Fruit fly (Drosophila melanogaster): Measurements from ENCODE around the gene CG3277.

CG3277 gene

DNA sequence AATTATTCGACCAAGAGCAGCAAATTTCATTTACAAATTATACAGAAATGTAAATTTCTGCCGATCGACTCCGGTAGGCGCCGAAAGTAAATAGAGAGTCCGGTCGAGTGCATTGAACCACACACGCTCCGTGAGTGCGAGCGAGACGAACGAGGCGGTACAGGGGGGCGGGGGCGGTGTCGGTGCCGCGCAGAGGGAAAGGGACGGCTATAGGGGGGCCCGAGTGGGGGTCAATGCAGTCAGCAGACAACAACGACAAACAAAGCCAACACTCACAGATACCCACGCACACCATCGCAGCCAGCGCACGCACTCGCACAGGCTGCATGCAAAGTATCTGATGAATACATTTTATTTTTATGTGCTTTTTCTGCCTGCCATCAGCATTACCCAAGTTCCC is 35.5 kb downstream of the CG3277 start:
- no peak for TF ChIP-seq sv (GFP tag; optimal IDR thresholded peaks at IDR 0.05)
- TF ChIP-seq Myc (optimal IDR thresholded peaks at IDR 0.05): no peak
- TF ChIP-seq Vsx2 (GFP tag; optimal IDR thresholded peaks at IDR 0.05; ENCODE audit: partially characterized antibody): no peak
- TF ChIP-seq CG9705 (GFP tag; optimal IDR thresholded peaks at IDR 0.05): no peak
- TF ChIP-seq Sp1 (GFP tag; optimal IDR thresholded peaks at IDR 0.05): peak; percentile 9
- TF ChIP-seq dl (GFP tag; optimal IDR thresholded peaks at IDR 0.05; ENCODE audit: insufficient read depth in 1 of 2, partially characterized antibody in 2 of 2): no peak
- peak; percentile 3 for TF ChIP-seq HLH106 (tag; optimal IDR thresholded peaks at IDR 0.05)
- TF ChIP-seq CrebA (GFP tag; optimal IDR thresholded peaks at IDR 0.05; ENCODE audit: borderline replicate concordance): no peak
- no peak for TF ChIP-seq sage (GFP tag; optimal IDR thresholded peaks at IDR 0.05)
- TF ChIP-seq foxo (GFP tag; optimal IDR thresholded peaks at IDR 0.05): no peak
- no peak for TF ChIP-seq dsf (GFP tag; optimal IDR thresholded peaks at IDR 0.05; ENCODE audit: borderline replicate concordance)
- peak; percentile 4 for TF ChIP-seq psq (GFP tag; optimal IDR thresholded peaks at IDR 0.05)
- no peak for TF ChIP-seq woc (GFP tag; optimal IDR thresholded peaks at IDR 0.05)
- no peak for TF ChIP-seq tai (GFP tag; optimal IDR thresholded peaks at IDR 0.05)
- TF ChIP-seq ey (GFP tag; optimal IDR thresholded peaks at IDR 0.05): no peak
- peak; percentile 3 for TF ChIP-seq rgr (GFP tag; optimal IDR thresholded peaks at IDR 0.05)
- TF ChIP-seq Dfd (GFP tag; optimal IDR thresholded peaks at IDR 0.05): peak; percentile 53
- no peak for TF ChIP-seq Rel (GFP tag; optimal IDR thresholded peaks at IDR 0.05)
- peak; percentile 83 for TF ChIP-seq Rel (tag; optimal IDR thresholded peaks at IDR 0.05)

dm6 chr2L:3341231-3341935 is 37.5 kb downstream of the CG3277 start:
- TF ChIP-seq lola (GFP tag; optimal IDR thresholded peaks at IDR 0.05) (no peak), rgr (GFP tag; optimal IDR thresholded peaks at IDR 0.05) (peak; percentile 60), sv (GFP tag; optimal IDR thresholded peaks at IDR 0.05) (no peak), Hnf4 (GFP tag; optimal IDR thresholded peaks at IDR 0.05) (peak; percentile 77), CG32264 (GFP tag; optimal IDR thresholded peaks at IDR 0.05) (no peak), CG9705 (GFP tag; optimal IDR thresholded peaks at IDR 0.05) (no peak), Hr78 (GFP tag; optimal IDR thresholded peaks at IDR 0.05) (no peak), fru (GFP tag; optimal IDR thresholded peaks at IDR 0.05) (peak; percentile 73), N (GFP tag; optimal IDR thresholded peaks at IDR 0.05) (peak; percentile 25), sage (GFP tag; optimal IDR thresholded peaks at IDR 0.05) (peak; percentile 52), Dif (GFP tag; optimal IDR thresholded peaks at IDR 0.05; ENCODE audit: partially characterized antibody) (no peak), jim (GFP tag; optimal IDR thresholded peaks at IDR 0.05) (no peak), woc (GFP tag; optimal IDR thresholded peaks at IDR 0.05) (peak; percentile 16), usp (GFP tag; optimal IDR thresholded peaks at IDR 0.05) (no peak), Sp1 (GFP tag; optimal IDR thresholded peaks at IDR 0.05) (peak; percentile 90), Abd-B (GFP tag; optimal IDR thresholded peaks at IDR 0.05) (no peak), brk (GFP tag; optimal IDR thresholded peaks at IDR 0.05) (peak; percentile 9), ey (GFP tag; optimal IDR thresholded peaks at IDR 0.05) (peak; percentile 3), CrebA (GFP tag; optimal IDR thresholded peaks at IDR 0.05; ENCODE audit: borderline replicate concordance) (no peak), Vsx2 (GFP tag; optimal IDR thresholded peaks at IDR 0.05; ENCODE audit: partially characterized antibody) (no peak), GATAd (GFP tag; optimal IDR thresholded peaks at IDR 0.05) (peak; percentile 24), Dfd (GFP tag; optimal IDR thresholded peaks at IDR 0.05) (peak; percentile 44), tai (GFP tag; optimal IDR thresholded peaks at IDR 0.05) (peak; percentile 54), br (GFP tag; optimal IDR thresholded peaks at IDR 0.05) (peak; percentile 69), h (GFP tag; optimal IDR thresholded peaks at IDR 0.05) (peak; percentile 38), HLH106 (tag; optimal IDR thresholded peaks at IDR 0.05) (peak; percentile 81), dmrt93B (GFP tag; optimal IDR thresholded peaks at IDR 0.05) (peak; percentile 60), pan (optimal IDR thresholded peaks at IDR 0.05) (no peak), Myc (optimal IDR thresholded peaks at IDR 0.05) (no peak), psq (GFP tag; optimal IDR thresholded peaks at IDR 0.05) (peak; percentile 83), Rel (GFP tag; optimal IDR thresholded peaks at IDR 0.05) (no peak), Rel (tag; optimal IDR thresholded peaks at IDR 0.05) (peak; percentile 52), OdsH (GFP tag; optimal IDR thresholded peaks at IDR 0.05) (peak; percentile 85), foxo (GFP tag; optimal IDR thresholded peaks at IDR 0.05) (peak in 1 of 2 experiments; percentile 71), dsf (GFP tag; optimal IDR thresholded peaks at IDR 0.05; ENCODE audit: borderline replicate concordance) (peak; percentile 20), dl (GFP tag; optimal IDR thresholded peaks at IDR 0.05; ENCODE audit: insufficient read depth in 1 of 2, partially characterized antibody in 2 of 2) (no peak), Jra (GFP tag; optimal IDR thresholded peaks at IDR 0.05) (peak; percentile 34), Mio (GFP tag; optimal IDR thresholded peaks at IDR 0.05) (no peak), Hr83 (GFP tag; optimal IDR thresholded peaks at IDR 0.05; ENCODE audit: poor library complexity, severe bottlenecking) (no peak)

Data from whole organism, wandering third instar larva.